Worm (Caenorhabditis elegans): ENCODE measurements around the gene R02F2.8.

DNA sequence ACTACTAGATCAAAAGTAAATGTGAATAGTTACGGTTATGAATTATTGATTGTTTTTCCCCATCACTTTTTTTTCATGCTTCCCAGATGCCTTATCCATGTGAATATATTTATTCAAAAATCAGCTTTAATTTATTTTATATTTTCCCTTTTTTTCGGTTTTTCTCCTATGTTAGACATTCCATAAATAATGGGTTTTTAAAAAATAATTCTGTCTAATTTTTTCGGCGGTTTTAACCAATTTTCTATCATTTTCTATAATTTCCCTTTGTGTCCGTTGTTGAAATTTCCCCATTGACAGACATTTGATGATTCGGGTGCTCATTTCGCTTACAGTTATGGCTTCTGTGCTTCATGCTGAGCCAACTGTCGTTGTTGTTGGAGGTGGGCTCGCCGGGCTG lies 34.0 kb downstream of the R02F2.8 start, which contains the start of gene F48E8.3:
- TF ChIP-seq sptf-2 (GFP tag; optimal IDR thresholded peaks at IDR 0.05), result no peak
- TF ChIP-seq dpl-1 (GFP tag; optimal IDR thresholded peaks at IDR 0.05), result no peak
- TF ChIP-seq die-1 (tag; optimal IDR thresholded peaks at IDR 0.05), result no peak
- no peak for TF ChIP-seq lsl-1 (GFP tag; optimal IDR thresholded peaks at IDR 0.05)
- TF ChIP-seq ceh-27 (GFP tag; optimal IDR thresholded peaks at IDR 0.05), result no peak
- TF ChIP-seq lsy-27 (tag; optimal IDR thresholded peaks at IDR 0.05; ENCODE audit: borderline replicate concordance, insufficient read depth), result no peak
- no peak for TF ChIP-seq lin-35 (GFP tag; optimal IDR thresholded peaks at IDR 0.05)
- TF ChIP-seq Y53F4B.3 (GFP tag; IDR thresholded peaks at IDR 0.05), result no peak
- TF ChIP-seq ama-1 (optimal IDR thresholded peaks at IDR 0.05), result no peak
- TF ChIP-seq ama-1 (GFP tag; optimal IDR thresholded peaks at IDR 0.05), result no peak
